Fruit fly (Drosophila melanogaster) Kc167 (cell line): ENCODE measurements around the gene CG12986.

Experiments
- Myc ChIP-seq: fragments of >200 bp; optimal IDR thresholded peaks from 2 replicates; lab custom pipeline; 2017; ENCODE audit warnings: missing external identifiers
- Sin3A ChIP-seq: fragments of >200 bp; optimal IDR thresholded peaks from 2 replicates; lab custom pipeline; 2018; ENCODE audit warnings: missing external identifiers
- insv ChIP-seq: fragments of >200 bp; optimal IDR thresholded peaks from 3 replicates; lab custom pipeline; 2018; ENCODE audit warnings: missing external identifiers
- psq ChIP-seq: fragments of >200 bp; optimal IDR thresholded peaks from 2 replicates; lab custom pipeline; 2017; ENCODE audit warnings: missing external identifiers

dm6 chrX:17841923-17842322, 22.4 kb upstream of the CG12986 start, which contains the start of gene Taf9:
- TF ChIP-seq psq (lab: Kevin White, UChicago), result no peak
- no peak for TF ChIP-seq Myc (lab: Kevin White, UChicago)
- no peak for TF ChIP-seq Sin3A (lab: Kevin White, UChicago)
- TF ChIP-seq insv (lab: Kevin White, UChicago), result no peak
